Fruit fly (Drosophila melanogaster): ENCODE measurements around the gene CG3088.

The CG3088 gene

dm6 chr3L:9555004-9555403 lies 46.1 kb downstream of the CG3088 start:
- TF ChIP-seq kay (GFP tag; ENCODE audit: borderline replicate concordance) (no peak), tj (GFP tag; optimal IDR thresholded peaks at IDR 0.05) (no peak), pad (GFP tag; optimal IDR thresholded peaks at IDR 0.05) (no peak), CG1620 (GFP tag; optimal IDR thresholded peaks at IDR 0.05) (no peak), CG5204 (GFP tag; optimal IDR thresholded peaks at IDR 0.05) (no peak), bab1 (GFP tag; optimal IDR thresholded peaks at IDR 0.05) (no peak), Hr96 (GFP tag; optimal IDR thresholded peaks at IDR 0.05) (no peak), CG7101 (tag; optimal IDR thresholded peaks at IDR 0.05) (no peak), CG7045 (GFP tag; optimal IDR thresholded peaks at IDR 0.05) (no peak), cnc (optimal IDR thresholded peaks at IDR 0.05) (no peak)

dm6 chr3L:9552190-9552809 lies 48.8 kb downstream of the CG3088 start:
- TF ChIP-seq bab1 (GFP tag; optimal IDR thresholded peaks at IDR 0.05): peak; percentile 82
- TF ChIP-seq tj (GFP tag; optimal IDR thresholded peaks at IDR 0.05): peak; percentile 13
- TF ChIP-seq CG12768 (GFP tag; optimal IDR thresholded peaks at IDR 0.05): peak; percentile 17
- TF ChIP-seq ovo (GFP tag; optimal IDR thresholded peaks at IDR 0.05): no peak
- no peak for TF ChIP-seq Crg-1 (GFP tag; optimal IDR thresholded peaks at IDR 0.05)

- TF ChIP-seq tj (GFP tag; optimal IDR thresholded peaks at IDR 0.05) (peak; percentile 78), toe (GFP tag; optimal IDR thresholded peaks at IDR 0.05) (no peak)
These were observed 50.1 kb downstream of the CG3088 start for dm6 chr3L:9550873-9551580.

Measured in whole organism, adult.